Worm (Caenorhabditis elegans): Measurements from ENCODE around the gene ZK742.4.

Gene ZK742.4

DNA sequence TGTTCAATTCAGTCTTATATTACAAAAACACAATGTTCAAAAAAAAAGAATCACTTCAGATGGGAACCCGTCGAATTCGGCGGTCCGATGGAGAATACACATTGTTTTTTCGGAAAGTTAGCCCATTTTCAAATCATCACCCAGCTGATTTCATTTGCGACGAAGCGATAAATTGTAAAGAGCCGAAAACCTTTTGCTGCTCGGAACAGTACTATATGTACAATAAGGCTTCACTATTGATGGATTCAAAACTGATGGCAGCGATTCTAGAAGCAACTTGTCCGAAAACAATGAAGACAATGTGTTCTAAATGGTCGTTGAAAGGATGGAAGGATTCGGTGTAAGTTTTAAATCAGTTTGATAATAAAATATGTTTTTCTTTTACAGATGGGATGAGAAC is 46.3 kb upstream of the ZK742.4 start, which contains the start of gene C37C3.1 (continued):
- TF ChIP-seq hlh-30 (tag; optimal IDR thresholded peaks at IDR 0.05; ENCODE audit: insufficient read depth) (no peak), ama-1 (optimal IDR thresholded peaks at IDR 0.05) (peak; percentile 84), hmg-1.1 (GFP tag; IDR thresholded peaks at IDR 0.05) (no peak)

- TF ChIP-seq lsy-2 (tag; optimal IDR thresholded peaks at IDR 0.05) (no peak), set-16 (GFP tag; IDR thresholded peaks at IDR 0.05) (peak; percentile 38; the same call in 1 of the 2 replicates), mxl-3 (GFP tag; optimal IDR thresholded peaks at IDR 0.05) (no peak), skn-1 (tag; optimal IDR thresholded peaks at IDR 0.05) (no peak)
Measured at ce11 chrV:7856641-7857040, 45.0 kb upstream of the ZK742.4 start.

ce11 chrV:7855382-7855994 is 43.9 kb upstream of the ZK742.4 start, which contains the start of gene C37C3.2:
C37C3.2 (plus strand) TSS chrV:7855944.
- TF ChIP-seq nhr-10 (tag; optimal IDR thresholded peaks at IDR 0.05): no peak
- no peak for TF ChIP-seq ama-1 (optimal IDR thresholded peaks at IDR 0.05)
- no peak for TF ChIP-seq hlh-11 (tag; optimal IDR thresholded peaks at IDR 0.05)
- TF ChIP-seq madf-9 (GFP tag; conservative IDR thresholded peaks at IDR 0.05): no peak
- TF ChIP-seq duxl-1 (tag; optimal IDR thresholded peaks at IDR 0.05; ENCODE audit: poor library complexity): peak; percentile 19
- TF ChIP-seq tag-97 (GFP tag; IDR thresholded peaks at IDR 0.05): no peak
- TF ChIP-seq D1046.2 (GFP tag; IDR thresholded peaks at IDR 0.05): no peak
- TF ChIP-seq dmd-8 (GFP tag; IDR thresholded peaks at IDR 0.05): no peak
- TF ChIP-seq Y105C5A.15 (GFP tag; IDR thresholded peaks at IDR 0.05): no peak
- no peak for TF ChIP-seq nhr-11 (tag; optimal IDR thresholded peaks at IDR 0.05)
- no peak for TF ChIP-seq dmd-9 (GFP tag; IDR thresholded peaks at IDR 0.05)
- TF ChIP-seq attf-4 (tag; optimal IDR thresholded peaks at IDR 0.05): no peak
- no peak for TF ChIP-seq lir-3 (tag; optimal IDR thresholded peaks at IDR 0.05)
- TF ChIP-seq lin-1 (GFP tag; IDR thresholded peaks at IDR 0.05): no peak
- TF ChIP-seq daf-19 (GFP tag; conservative IDR thresholded peaks at IDR 0.05): no peak
- no peak for TF ChIP-seq nhr-237 (tag; optimal IDR thresholded peaks at IDR 0.05)
- TF ChIP-seq egl-43 (GFP tag; IDR thresholded peaks at IDR 0.05): no peak
- TF ChIP-seq madf-5 (GFP tag; IDR thresholded peaks at IDR 0.05): no peak
- TF ChIP-seq gei-8 (GFP tag; optimal IDR thresholded peaks at IDR 0.05): no peak
- TF ChIP-seq set-16 (GFP tag; IDR thresholded peaks at IDR 0.05): no peak
- TF ChIP-seq pha-4 (GFP tag; IDR thresholded peaks at IDR 0.05): no peak
- no peak for TF ChIP-seq pha-4 (tag; optimal IDR thresholded peaks at IDR 0.05)
- TF ChIP-seq zip-11 (GFP tag; IDR thresholded peaks at IDR 0.05): no peak
- TF ChIP-seq mep-1 (tag; optimal IDR thresholded peaks at IDR 0.05): no peak
- TF ChIP-seq nhr-102 (tag; optimal IDR thresholded peaks at IDR 0.05): no peak
- TF ChIP-seq Y75B8A.6 (GFP tag; IDR thresholded peaks at IDR 0.05): no peak
- TF ChIP-seq daf-16 (GFP tag; optimal IDR thresholded peaks at IDR 0.05): no peak
- peak; percentile 8 for TF ChIP-seq daf-16 (tag; optimal IDR thresholded peaks at IDR 0.05)
- TF ChIP-seq arid-1 (GFP tag; conservative IDR thresholded peaks at IDR 0.05): 0 out of 2 replicates have a peak, but pooled peaks have one; percentile 15
- TF ChIP-seq T26A8.4 (GFP tag; IDR thresholded peaks at IDR 0.05): no peak
- peak; percentile 34 for TF ChIP-seq T20F7.1 (GFP tag; optimal IDR thresholded peaks at IDR 0.05)
- TF ChIP-seq hmg-1.1 (GFP tag; IDR thresholded peaks at IDR 0.05): no peak
- TF ChIP-seq R02D3.7 (tag; optimal IDR thresholded peaks at IDR 0.05): no peak
- no peak for TF ChIP-seq ctbp-1 (GFP tag; IDR thresholded peaks at IDR 0.05)
- TF ChIP-seq F49E8.2 (tag; optimal IDR thresholded peaks at IDR 0.05; ENCODE audit: borderline replicate concordance): no peak
- TF ChIP-seq nhr-48 (tag; optimal IDR thresholded peaks at IDR 0.05): no peak
- TF ChIP-seq nhr-42 (GFP tag; IDR thresholded peaks at IDR 0.05): no peak
- TF ChIP-seq unc-130 (GFP tag; optimal IDR thresholded peaks at IDR 0.05): no peak
- TF ChIP-seq nhr-28 (tag; optimal IDR thresholded peaks at IDR 0.05): no peak
- no peak; the same call in 1 of the 2 replicates for TF ChIP-seq snpc-1.2 (GFP tag; IDR thresholded peaks at IDR 0.05)
- TF ChIP-seq ztf-11 (tag; optimal IDR thresholded peaks at IDR 0.05): no peak
- TF ChIP-seq tra-1 (GFP tag; IDR thresholded peaks at IDR 0.05): no peak
- no peak for TF ChIP-seq mes-2 (tag; optimal IDR thresholded peaks at IDR 0.05; ENCODE audit: poor library complexity, severe bottlenecking)
- TF ChIP-seq aha-1 (tag): peak; percentile 61
- TF ChIP-seq mxl-3 (GFP tag; optimal IDR thresholded peaks at IDR 0.05): no peak
